Fruit fly (Drosophila melanogaster): ENCODE data around the gene cib.

The cib gene

dm6 chrX:4100824-4101368 lies 5.0 kb upstream of the cib start, which contains the start of the genes Cmtr1 and CG15375 (continued):
- TF ChIP-seq Jarid2 (GFP tag; optimal IDR thresholded peaks at IDR 0.05) (no peak), otp (GFP tag; IDR thresholded peaks at IDR 0.05) (no peak), Blimp-1 (GFP tag; optimal IDR thresholded peaks at IDR 0.05) (no peak), CG33213 (GFP tag; optimal IDR thresholded peaks at IDR 0.05) (no peak), gem (tag; optimal IDR thresholded peaks at IDR 0.05) (no peak), Med (GFP tag) (peak; percentile 25), CG2199 (GFP tag; IDR thresholded peaks at IDR 0.05) (no peak), Atf3 (GFP tag; optimal IDR thresholded peaks at IDR 0.05) (no peak), Doc2 (GFP tag; IDR thresholded peaks at IDR 0.05) (no peak), trh (GFP tag; optimal IDR thresholded peaks at IDR 0.05) (no peak), fru (optimal IDR thresholded peaks at IDR 0.05) (no peak), caup (GFP tag; optimal IDR thresholded peaks at IDR 0.05; ENCODE audit: severe bottlenecking) (no peak), CG1529 (GFP tag; optimal IDR thresholded peaks at IDR 0.05) (no peak), CG17385 (GFP tag; optimal IDR thresholded peaks at IDR 0.05) (no peak), sim (GFP tag; IDR thresholded peaks at IDR 0.05) (no peak), CG14860 (GFP tag; IDR thresholded peaks at IDR 0.05; ENCODE audit: partially characterized antibody) (peak; percentile 79), Xrp1 (GFP tag; IDR thresholded peaks at IDR 0.05) (no peak), CG15073 (GFP tag; optimal IDR thresholded peaks at IDR 0.05) (no peak), CG13287 (GFP tag; IDR thresholded peaks at IDR 0.05; ENCODE audit: partially characterized antibody) (peak; percentile 87), mam (GFP tag; optimal IDR thresholded peaks at IDR 0.05) (no peak), corto (GFP tag; optimal IDR thresholded peaks at IDR 0.05) (no peak), Vsx1 (GFP tag; optimal IDR thresholded peaks at IDR 0.05) (no peak), lilli (GFP tag; optimal IDR thresholded peaks at IDR 0.05) (no peak), C15 (GFP tag; IDR thresholded peaks at IDR 0.05) (no peak), CG8924 (tag; optimal IDR thresholded peaks at IDR 0.05) (no peak), tx (GFP tag; optimal IDR thresholded peaks at IDR 0.05) (no peak), Sox100B (GFP tag; optimal IDR thresholded peaks at IDR 0.05) (no peak), chn (GFP tag; optimal IDR thresholded peaks at IDR 0.05) (no peak), CG17568 (GFP tag; optimal IDR thresholded peaks at IDR 0.05) (no peak), CG1603 (tag; optimal IDR thresholded peaks at IDR 0.05) (peak; percentile 57), CG15601 (tag; optimal IDR thresholded peaks at IDR 0.05) (no peak), stwl (tag; optimal IDR thresholded peaks at IDR 0.05) (peak; percentile 60), CG31365 (tag; optimal IDR thresholded peaks at IDR 0.05) (no peak), Spps (tag; optimal IDR thresholded peaks at IDR 0.05) (no peak), ara (GFP tag; IDR thresholded peaks at IDR 0.05) (no peak), Camta (GFP tag; optimal IDR thresholded peaks at IDR 0.05) (no peak), Nf-YB (GFP tag; optimal IDR thresholded peaks at IDR 0.05) (no peak), jigr1 (GFP tag; IDR thresholded peaks at IDR 0.05) (no peak), pros (GFP tag; optimal IDR thresholded peaks at IDR 0.05) (no peak), ab (GFP tag; optimal IDR thresholded peaks at IDR 0.05) (no peak), exex (tag; optimal IDR thresholded peaks at IDR 0.05) (no peak), CG10565 (GFP tag; optimal IDR thresholded peaks at IDR 0.05) (no peak), Trl (optimal IDR thresholded peaks at IDR 0.05) (no peak), Trl (GFP tag; optimal IDR thresholded peaks at IDR 0.05) (no peak), Atf6 (GFP tag; IDR thresholded peaks at IDR 0.05) (no peak), CG33557 (GFP tag; optimal IDR thresholded peaks at IDR 0.05) (no peak), CHES-1-like (GFP tag; optimal IDR thresholded peaks at IDR 0.05) (no peak), CG17829 (tag; optimal IDR thresholded peaks at IDR 0.05) (no peak), bab2 (GFP tag; optimal IDR thresholded peaks at IDR 0.05) (no peak), NC2α (GFP tag; optimal IDR thresholded peaks at IDR 0.05) (no peak), twi (tag; optimal IDR thresholded peaks at IDR 0.05) (no peak), pnt (GFP tag; optimal IDR thresholded peaks at IDR 0.05) (no peak)
